Worm (Caenorhabditis elegans) whole organism, young adult: ENCODE measurements around the gene nhr-192.

Experiments
- B0019.2 ChIP-seq: fragments of 200-800 bp; sonication (Bioruptor generic); conservative IDR thresholded peaks from 2 replicates; pipeline ENCODE4 v1.3.6; 2022; ENCODE audit warnings: missing genetic modification reagents, missing genetic modification characterization, missing compliant biosample characterization
- B0035.1 ChIP-seq: sonication (generic microtip); optimal IDR thresholded peaks from 2 replicates; lab custom pipeline; 2016; ENCODE audit warnings: missing genetic modification characterization, mild to moderate bottlenecking, missing compliant biosample characterization, missing genotype, missing genetic modification reagents
- B0336.3 ChIP-seq: fragments of 200-800 bp; sonication (Bioruptor generic); IDR thresholded peaks from 2 replicates; pipeline ENCODE4 v1.3.6; 2022; ENCODE audit warnings: missing genetic modification characterization, missing compliant biosample characterization
- F22D6.2 ChIP-seq: sonication (generic microtip); optimal IDR thresholded peaks from 2 replicates; lab custom pipeline; 2016; ENCODE audit warnings: mild to moderate bottlenecking, missing genetic modification characterization, missing compliant biosample characterization
- F39B2.1 ChIP-seq: fragments of 200-800 bp; sonication (Bioruptor generic); IDR thresholded peaks from 2 replicates; pipeline ENCODE4 v1.3.6; 2022; ENCODE audit warnings: missing genetic modification reagents, missing genetic modification characterization, missing compliant biosample characterization
- F57A8.1 ChIP-seq: fragments of 200-800 bp; sonication (Bioruptor generic); optimal IDR thresholded peaks from 2 replicates; lab custom pipeline; 2018; ENCODE audit warnings: mild to moderate bottlenecking, missing genetic modification characterization, moderate library complexity, missing compliant biosample characterization
- K12H6.12 ChIP-seq: fragments of 200-800 bp; sonication (Bioruptor generic); optimal IDR thresholded peaks from 2 replicates; lab custom pipeline; 2018; ENCODE audit warnings: mild to moderate bottlenecking, missing genetic modification characterization, missing compliant biosample characterization
- T26A5.8 ChIP-seq: sonication (generic microtip); optimal IDR thresholded peaks from 2 replicates; lab custom pipeline; 2016; ENCODE audit warnings: missing genetic modification characterization, missing compliant biosample characterization
- Y79H2A.3 ChIP-seq: fragments of 200-800 bp; sonication (Bioruptor generic); conservative IDR thresholded peaks from 2 replicates; pipeline ENCODE4 v1.3.6; 2022; ENCODE audit warnings: missing genetic modification reagents, missing genetic modification characterization, missing compliant biosample characterization
- Y95B8A.8 ChIP-seq: fragments of 200-800 bp; sonication (Bioruptor generic); IDR thresholded peaks from 2 replicates; pipeline ENCODE4 v1.3.6; 2022; ENCODE audit warnings: missing genetic modification reagents, missing genetic modification characterization, missing compliant biosample characterization
- aptf-2 ChIP-seq: fragments of 200-800 bp; sonication (Bioruptor generic); conservative IDR thresholded peaks from 2 replicates; pipeline ENCODE4 v1.3.6; 2022; ENCODE audit warnings: missing genetic modification reagents, missing genetic modification characterization, missing compliant biosample characterization
- aptf-3 ChIP-seq: fragments of 200-800 bp; sonication (Bioruptor generic); IDR thresholded peaks from 2 replicates; pipeline ENCODE4 v1.3.6; 2022; ENCODE audit warnings: missing genetic modification characterization, missing compliant biosample characterization
- atf-7 ChIP-seq: sonication (generic microtip); optimal IDR thresholded peaks from 2 replicates; lab custom pipeline; 2017; ENCODE audit warnings: mild to moderate bottlenecking, missing genetic modification characterization, missing compliant biosample characterization
- ceh-27 ChIP-seq: fragments of 200-800 bp; sonication (Bioruptor generic); optimal IDR thresholded peaks from 2 replicates; lab custom pipeline; 2018; ENCODE audit warnings: mild to moderate bottlenecking, missing genetic modification characterization, moderate library complexity, missing compliant biosample characterization
- ceh-58 ChIP-seq: fragments of 200-800 bp; sonication (Bioruptor generic); IDR thresholded peaks from 2 replicates; pipeline ENCODE4 v1.3.6; 2022; ENCODE audit warnings: missing genetic modification characterization, missing compliant biosample characterization
- die-1 ChIP-seq: sonication (generic microtip); optimal IDR thresholded peaks from 2 replicates; lab custom pipeline; 2016; ENCODE audit warnings: missing genotype, mild to moderate bottlenecking, missing genetic modification characterization, missing compliant biosample characterization
- dpl-1 ChIP-seq: fragments of 150-350 bp; optimal IDR thresholded peaks from 2 replicates; lab custom pipeline; 2014; ENCODE audit warnings: missing biosample characterization, missing genetic modification reagents, missing genetic modification characterization
- egrh-3 ChIP-seq: fragments of 200-800 bp; sonication (Bioruptor generic); IDR thresholded peaks from 2 replicates; pipeline ENCODE4 v1.3.6; 2022; ENCODE audit warnings: missing genetic modification reagents, missing genetic modification characterization, missing compliant biosample characterization
- ekl-4 ChIP-seq: fragments of 200-800 bp; sonication (Bioruptor generic); IDR thresholded peaks from 2 replicates; pipeline ENCODE4 v1.3.6; 2022; ENCODE audit warnings: missing genetic modification reagents, missing genetic modification characterization, missing compliant biosample characterization
- gei-17 ChIP-seq: fragments of 200-800 bp; sonication (Bioruptor generic); optimal IDR thresholded peaks from 2 replicates; lab custom pipeline; 2018; ENCODE audit warnings: mild to moderate bottlenecking, missing genetic modification characterization, missing compliant biosample characterization
- hlh-26 ChIP-seq: fragments of 200-800 bp; sonication (Bioruptor generic); conservative IDR thresholded peaks from 2 replicates; pipeline ENCODE4 v1.3.6; 2022; ENCODE audit warnings: missing genetic modification reagents, missing genetic modification characterization, missing compliant biosample characterization
- hmg-20 ChIP-seq: fragments of 200-800 bp; sonication (Bioruptor generic); IDR thresholded peaks from 2 replicates; pipeline ENCODE4 v1.3.6; 2022; ENCODE audit warnings: missing genetic modification reagents, missing genetic modification characterization, missing compliant biosample characterization
- hrde-1 ChIP-seq: sonication (generic microtip); optimal IDR thresholded peaks from 2 replicates; lab custom pipeline; 2016; ENCODE audit warnings: missing genetic modification characterization, mild to moderate bottlenecking, missing compliant biosample characterization, moderate library complexity, missing genotype, missing genetic modification reagents, borderline replicate concordance
- lin-40 ChIP-seq: sonication (generic microtip); optimal IDR thresholded peaks from 2 replicates; lab custom pipeline; 2016; ENCODE audit warnings: missing genetic modification characterization, mild to moderate bottlenecking, missing compliant biosample characterization, missing genotype, missing genetic modification reagents
- madf-10 ChIP-seq: sonication (generic microtip); optimal IDR thresholded peaks from 2 replicates; lab custom pipeline; 2016; ENCODE audit warnings: mild to moderate bottlenecking, missing genetic modification characterization, missing compliant biosample characterization
- nhr-80 ChIP-seq: sonication (generic microtip); optimal IDR thresholded peaks from 2 replicates; lab custom pipeline; 2016; ENCODE audit warnings: missing genetic modification characterization, missing compliant biosample characterization
- nhr-90 ChIP-seq: sonication (generic microtip); optimal IDR thresholded peaks from 2 replicates; lab custom pipeline; 2016; ENCODE audit warnings: missing genotype, mild to moderate bottlenecking, missing genetic modification characterization, missing compliant biosample characterization
- pbrm-1 ChIP-seq: fragments of 200-800 bp; sonication (Bioruptor generic); IDR thresholded peaks from 2 replicates; pipeline ENCODE4 v1.3.6; 2022; ENCODE audit warnings: missing genetic modification reagents, missing genetic modification characterization, missing compliant biosample characterization
- pha-4 ChIP-seq: fragments of 150-350 bp; sonication (generic microtip); optimal IDR thresholded peaks from 2 replicates; lab custom pipeline; 2014; ENCODE audit warnings: missing biosample characterization, missing genetic modification reagents, missing genetic modification characterization
- sea-2 ChIP-seq: fragments of 200-800 bp; sonication (Bioruptor generic); IDR thresholded peaks from 2 replicates; pipeline ENCODE4 v1.3.6; 2022; ENCODE audit warnings: missing genetic modification characterization, missing compliant biosample characterization
- snpc-3.4 ChIP-seq: sonication (generic microtip); optimal IDR thresholded peaks from 2 replicates; lab custom pipeline; 2017; ENCODE audit warnings: missing genetic modification characterization, mild to moderate bottlenecking, missing compliant biosample characterization, antibody characterized with exemption, moderate library complexity, missing genotype, missing genetic modification reagents
- tbp1 ChIP-seq: fragments of 200-800 bp; sonication (Bioruptor generic); optimal IDR thresholded peaks from 2 replicates; lab custom pipeline; 2018; ENCODE audit warnings: mild to moderate bottlenecking, missing genetic modification characterization, missing compliant biosample characterization
- tbx-9 ChIP-seq: sonication (generic microtip); optimal IDR thresholded peaks from 2 replicates; lab custom pipeline; 2016; ENCODE audit warnings: borderline replicate concordance, missing genetic modification characterization, inconsistent platforms, missing compliant biosample characterization
- unc-130 ChIP-seq: sonication (generic microtip); optimal IDR thresholded peaks from 2 replicates; lab custom pipeline; 2016; ENCODE audit warnings: missing genetic modification reagents, missing genetic modification characterization, missing compliant biosample characterization
- zim-3 ChIP-seq: sonication (generic microtip); optimal IDR thresholded peaks from 2 replicates; lab custom pipeline; 2017; ENCODE audit warnings: mild to moderate bottlenecking, missing genetic modification characterization, moderate library complexity, missing compliant biosample characterization
- ztf-22 ChIP-seq: fragments of 200-800 bp; sonication (Bioruptor generic); optimal IDR thresholded peaks from 2 replicates; lab custom pipeline; 2018; ENCODE audit warnings: mild to moderate bottlenecking, missing genetic modification characterization, moderate library complexity, missing compliant biosample characterization
- ztf-25 ChIP-seq: fragments of 200-800 bp; sonication (Bioruptor generic); IDR thresholded peaks from 2 replicates; pipeline ENCODE4 v1.3.6; 2022; ENCODE audit warnings: missing genetic modification reagents, missing genetic modification characterization, missing compliant biosample characterization
- ztf-26 ChIP-seq: sonication (generic microtip); optimal IDR thresholded peaks from 2 replicates; lab custom pipeline; 2017; ENCODE audit warnings: missing genetic modification characterization, missing compliant biosample characterization
- ztf-28 ChIP-seq: fragments of 200-800 bp; sonication (Bioruptor generic); IDR thresholded peaks from 2 replicates; pipeline ENCODE4 v1.3.6; 2022; ENCODE audit warnings: missing genetic modification reagents, missing genetic modification characterization, missing compliant biosample characterization

The nhr-192 gene

ce11 chrV:10090461-10090860, 20.0 kb upstream of the nhr-192 start, which contains the start of gene R04B5.7:
Gene R04B5.7, minus strand, starts transcription at chrV:10090561.
- TF ChIP-seq B0336.3 (GFP tag; lab: Robert Waterston, UW) (no peak), aptf-3 (no peak), B0035.1 (no peak), atf-7 (tag; lab: Kevin White, UChicago) (no peak), hmg-20 (GFP tag; lab: Robert Waterston, UW) (no peak), tbp1 (GFP tag; lab: Kevin White, UChicago) (no peak), hrde-1 (tag; lab: Kevin White, UChicago) (no peak), ztf-22 (no peak), hlh-26 (GFP tag; lab: Robert Waterston, UW) (no peak), ceh-27 (GFP tag; lab: Kevin White, UChicago) (no peak), F22D6.2 (tag; lab: Kevin White, UChicago) (no peak), egrh-3 (no peak), die-1 (no peak), snpc-3.4 (tag; lab: Kevin White, UChicago) (no peak), aptf-2 (GFP tag; lab: Robert Waterston, UW) (no peak), ekl-4 (no peak), F57A8.1 (GFP tag; lab: Kevin White, UChicago) (no peak)

ce11 chrV:10087103-10087502, 16.7 kb upstream of the nhr-192 start, which contains the start of gene R04B5.5:
Gene R04B5.5, plus strand, starts transcription at chrV:10087480.
- TF ChIP-seq F39B2.1 = no peak
- no peak for TF ChIP-seq B0019.2
- TF ChIP-seq sea-2 (GFP tag; lab: Robert Waterston, UW) = no peak
- TF ChIP-seq aptf-2 (GFP tag; lab: Robert Waterston, UW) = no peak
- no peak for TF ChIP-seq K12H6.12 (tag; lab: Kevin White, UChicago)
- no peak for TF ChIP-seq ztf-28 (GFP tag; lab: Robert Waterston, UW)
- TF ChIP-seq nhr-80 (tag; lab: Kevin White, UChicago) = peak; percentile 58
- no peak for TF ChIP-seq zim-3
- TF ChIP-seq nhr-90 (tag; lab: Kevin White, UChicago) = no peak
- no peak for TF ChIP-seq ztf-25
- TF ChIP-seq tbx-9 (tag; lab: Kevin White, UChicago) = no peak
- peak; percentile 33 for TF ChIP-seq lin-40 (tag; lab: Kevin White, UChicago)
- TF ChIP-seq, all 124 proteins: peak for 2

DNA sequence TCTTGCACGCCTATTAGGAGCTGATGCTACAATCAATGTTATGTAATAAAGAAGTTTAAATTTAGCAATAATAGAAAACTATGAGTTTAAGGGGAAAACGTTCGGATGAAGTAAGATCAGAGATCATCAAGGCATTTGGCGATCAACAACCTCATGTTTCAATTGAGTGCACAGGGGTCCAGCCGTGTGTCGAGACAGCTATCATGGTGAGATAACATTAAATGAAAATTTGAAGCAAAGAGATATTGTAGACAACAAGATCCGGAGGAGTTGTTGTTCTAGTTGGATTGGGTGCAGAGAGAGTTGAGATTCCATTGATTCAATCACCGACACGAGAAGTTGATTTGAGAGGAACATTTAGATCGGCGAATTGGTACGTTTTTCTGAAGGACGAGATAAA, 15.7 kb upstream of the nhr-192 start:
- TF ChIP-seq pbrm-1 (GFP tag; lab: Robert Waterston, UW) (no peak), madf-10 (no peak), pha-4 (tag; lab: Kevin White, UChicago) (no peak), dpl-1 (GFP tag; lab: Kevin White, UChicago) (no peak), Y95B8A.8 (GFP tag; lab: Robert Waterston, UW) (no peak), lin-40 (tag; lab: Kevin White, UChicago) (no peak), ceh-58 (no peak), gei-17 (no peak), ztf-26 (tag; lab: Kevin White, UChicago) (no peak), Y79H2A.3 (no peak), T26A5.8 (tag; lab: Kevin White, UChicago) (no peak), unc-130 (no peak), hmg-20 (GFP tag; lab: Robert Waterston, UW) (no peak), die-1 (no peak)
